Fruit fly (Drosophila melanogaster) S2 (cell line): ENCODE data around the gene Pdk1.

Source experiments
- CG8478 ChIP-seq: fragments of >200 bp; optimal IDR thresholded peaks from 2 replicates; lab custom pipeline; 2018
- CTCF ChIP-seq, 2 experiments: fragments of >200 bp; optimal IDR thresholded peaks; 2 replicates each; lab custom pipeline; 2018

Gene Pdk1

DNA sequence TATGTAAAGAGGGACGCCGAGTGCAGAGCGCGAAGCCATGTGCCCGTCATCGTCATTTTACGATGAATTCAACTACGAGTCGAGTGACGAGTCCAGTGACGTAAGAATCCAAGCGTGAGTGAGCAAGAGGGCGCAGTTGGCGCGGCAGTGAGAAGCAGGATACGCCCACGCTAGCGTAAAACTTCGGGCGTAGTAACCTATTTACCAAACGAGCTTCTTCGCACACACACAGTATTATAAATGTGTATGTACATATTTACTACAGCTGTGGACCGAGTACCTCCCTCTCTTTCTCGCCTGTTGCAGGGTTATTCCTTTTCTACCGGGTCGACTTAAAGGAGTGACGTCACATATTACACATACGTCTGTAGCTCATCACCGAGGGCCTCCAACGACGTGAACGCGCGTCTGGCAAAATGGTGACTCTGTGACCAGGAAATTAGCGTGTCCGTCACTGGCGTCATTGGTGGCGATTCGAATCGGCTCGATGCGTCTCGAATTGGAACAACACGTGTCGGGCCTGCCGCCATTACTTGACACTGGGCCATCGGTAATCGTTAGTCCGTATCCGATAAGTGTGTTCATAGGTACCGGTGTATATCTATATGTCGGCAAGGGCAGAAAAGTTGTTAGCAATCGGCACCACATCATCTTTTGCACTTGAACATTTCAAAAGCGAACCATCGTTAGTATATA is 5.3 kb upstream of the Pdk1 start:
- no peak for TF ChIP-seq CTCF (optimal IDR thresholded peaks at IDR 0.05; lab: Kevin White, UChicago)
- TF ChIP-seq CG8478 (lab: Kevin White, UChicago): no peak

DNA sequence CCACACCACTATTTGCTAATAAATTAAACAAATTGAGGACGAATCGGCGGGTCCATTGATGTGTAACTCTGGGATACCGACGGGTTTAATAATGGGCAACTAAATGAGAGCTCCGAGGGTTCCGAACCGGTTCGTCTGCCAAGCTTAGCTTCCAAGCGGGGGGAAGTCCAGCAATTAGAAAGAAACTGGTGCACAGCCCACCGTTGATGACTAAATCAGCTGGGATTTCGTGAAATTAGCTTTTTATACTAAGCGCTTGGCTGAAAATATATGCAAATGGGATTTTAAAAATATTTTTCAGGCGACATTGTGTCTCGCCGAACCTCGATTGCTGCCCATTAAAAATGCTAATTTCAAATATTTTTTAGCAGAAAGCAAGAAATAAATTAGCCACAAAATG is 1.8 kb upstream of the Pdk1 start:
- TF ChIP-seq CTCF (optimal IDR thresholded peaks at IDR 0.05; lab: Kevin White, UChicago) (no peak), CG8478 (lab: Kevin White, UChicago) (no peak)

DNA sequence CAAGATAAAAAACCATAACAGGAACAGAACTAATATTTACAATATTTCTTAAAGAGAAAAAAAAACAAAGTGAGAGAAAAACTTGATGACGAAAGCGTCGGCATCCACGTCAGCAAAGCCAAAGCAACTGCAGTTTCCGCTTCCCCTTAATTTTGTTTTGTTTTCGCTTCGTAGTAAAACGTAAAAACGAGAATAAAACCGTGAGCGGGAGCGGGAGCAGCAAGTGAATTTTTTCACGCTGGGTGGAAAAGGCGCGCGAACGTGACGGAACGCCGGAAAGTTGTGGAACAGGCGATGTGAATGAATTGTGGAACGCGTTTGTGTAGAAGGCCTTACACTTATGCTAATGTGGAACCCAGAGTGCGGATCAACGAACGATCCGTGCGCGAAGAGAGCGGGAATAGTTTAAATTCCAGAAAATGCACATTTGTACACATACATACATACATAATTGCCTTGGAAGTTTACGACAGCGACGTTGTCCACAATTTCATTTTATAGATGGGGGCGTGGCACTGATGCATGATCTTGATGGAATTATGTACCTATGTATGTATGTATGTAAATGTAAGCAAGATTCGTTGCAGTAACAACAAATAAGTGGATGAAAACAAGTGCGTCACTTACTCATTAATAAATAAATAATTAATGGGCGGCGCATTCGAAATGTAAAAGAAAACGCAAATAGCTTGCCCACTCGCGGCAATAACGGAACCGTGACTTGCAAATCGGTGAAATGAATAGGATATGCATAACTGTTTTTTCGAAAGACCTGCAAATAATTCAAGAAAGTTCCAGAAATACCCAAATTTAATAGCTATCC is 744 bp upstream of the Pdk1 start:
- TF ChIP-seq CTCF (optimal IDR thresholded peaks at IDR 0.05; lab: Kevin White, UChicago) (no peak), CG8478 (lab: Kevin White, UChicago) (no peak)

DNA sequence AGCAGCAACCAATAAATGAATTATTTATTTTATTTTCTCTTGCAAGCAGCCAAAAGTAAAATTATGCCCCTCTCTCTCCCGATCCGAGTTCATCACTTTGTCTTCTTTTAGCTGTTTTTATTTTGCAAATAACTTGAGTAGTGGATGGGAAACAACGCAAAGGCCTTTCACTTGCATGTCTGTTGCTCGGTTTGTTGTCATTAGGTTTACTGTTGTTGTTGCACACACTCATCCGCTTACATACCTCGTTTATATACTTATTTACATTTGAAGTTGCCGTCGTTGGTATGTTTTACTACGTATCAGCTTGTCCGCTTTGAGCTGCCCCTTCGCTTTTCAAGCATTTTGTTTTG is 1.5 kb downstream of the Pdk1 start:
- no peak for TF ChIP-seq CG8478 (lab: Kevin White, UChicago)
- no peak for TF ChIP-seq CTCF (optimal IDR thresholded peaks at IDR 0.05; lab: Kevin White, UChicago)

DNA sequence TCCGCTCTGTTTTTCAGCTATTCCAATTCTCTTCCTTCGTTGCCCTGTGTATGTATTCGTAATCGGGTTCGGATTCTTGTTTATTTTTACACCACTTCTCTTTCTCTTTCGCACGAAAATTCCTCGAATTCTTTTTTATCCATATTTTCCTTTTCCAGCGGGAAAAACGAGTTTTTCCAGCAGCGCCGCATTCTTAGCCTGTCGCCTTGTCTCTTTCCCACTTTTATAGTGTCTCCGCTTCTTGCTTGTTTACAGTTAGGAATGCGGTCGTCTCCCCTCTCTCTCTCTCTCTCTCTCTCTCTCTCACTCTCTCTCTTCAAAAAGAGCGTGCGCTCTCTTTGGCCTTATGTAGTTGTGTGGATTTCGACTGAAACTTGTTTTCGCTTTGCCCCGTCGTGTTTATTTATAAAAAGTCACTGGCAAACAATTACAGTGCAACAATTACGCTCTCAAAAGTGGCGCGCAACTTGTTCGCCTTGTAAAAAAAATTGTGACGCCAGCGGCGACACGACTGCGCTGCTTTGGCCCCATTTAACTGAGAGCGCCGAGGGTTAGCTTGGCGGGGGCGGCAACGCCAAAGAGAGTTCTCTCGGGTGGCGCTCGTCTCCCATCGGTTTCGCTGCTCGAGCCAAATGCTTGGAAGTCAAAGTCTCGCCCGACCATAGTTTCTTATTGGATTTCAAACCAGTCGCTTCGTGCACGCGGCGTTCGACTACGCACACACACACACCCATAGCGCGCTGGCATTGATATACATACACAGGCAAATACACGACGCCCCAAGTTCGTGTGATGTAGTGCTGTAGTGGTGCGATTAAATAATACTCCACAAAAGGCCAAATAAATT is 2.1 kb downstream of the Pdk1 start:
- TF ChIP-seq CG8478 (lab: Kevin White, UChicago) (no peak), CTCF (optimal IDR thresholded peaks at IDR 0.05; lab: Kevin White, UChicago) (no peak)

DNA sequence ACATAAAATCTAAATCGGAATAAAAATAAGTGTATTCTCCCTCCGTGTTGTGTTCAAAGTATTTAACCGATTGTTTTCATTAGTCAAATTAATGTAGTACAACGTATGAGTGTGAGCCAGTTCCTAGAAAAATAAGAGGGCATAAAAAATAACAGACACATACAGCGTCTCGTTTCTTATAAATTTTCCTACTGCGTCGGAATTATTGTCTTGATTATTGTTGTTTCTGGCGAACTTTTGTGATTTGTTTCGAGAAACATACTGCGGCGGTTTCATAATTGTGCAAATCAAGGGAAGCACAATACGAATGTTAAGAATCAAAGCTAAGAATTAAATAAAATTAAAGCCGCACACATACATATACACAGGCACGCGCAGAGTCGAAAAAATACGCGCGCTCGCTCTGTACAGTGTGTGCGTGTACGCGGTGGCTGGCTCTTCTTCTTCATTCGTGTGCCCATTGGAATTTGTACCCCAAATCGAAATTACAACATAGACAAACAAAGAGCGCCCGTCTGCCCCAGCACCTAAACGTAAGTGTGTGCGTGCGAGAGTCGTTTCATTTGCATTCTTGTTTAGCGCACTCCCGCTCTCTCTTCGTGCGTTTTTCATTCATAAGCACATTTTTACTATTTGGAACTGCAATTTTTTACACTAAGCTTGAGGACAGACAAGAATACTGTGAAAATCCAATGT is 2.9 kb downstream of the Pdk1 start:
- TF ChIP-seq CTCF (optimal IDR thresholded peaks at IDR 0.05; lab: Kevin White, UChicago) (no peak), CG8478 (lab: Kevin White, UChicago) (no peak)

DNA sequence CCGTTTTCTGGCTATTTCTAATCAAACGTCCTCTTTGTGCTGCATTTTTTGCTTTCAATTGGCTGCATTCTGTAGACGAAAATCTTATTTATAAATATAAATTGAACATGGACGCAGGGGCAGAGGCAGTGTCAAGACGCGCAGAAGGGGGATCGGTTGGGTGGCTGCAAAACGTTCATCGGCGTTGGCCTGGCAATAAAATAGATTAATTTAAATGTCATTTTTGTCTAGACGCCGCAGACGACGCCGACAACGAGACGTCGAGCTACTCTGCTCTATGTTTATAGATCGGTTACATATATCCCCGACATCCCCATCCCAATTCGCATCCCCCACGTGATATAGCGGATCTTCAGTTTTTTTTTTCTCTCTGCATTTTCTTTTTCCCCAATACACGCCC is 4.1 kb downstream of the Pdk1 start:
- TF ChIP-seq CTCF (optimal IDR thresholded peaks at IDR 0.05; lab: Kevin White, UChicago): no peak
- no peak for TF ChIP-seq CG8478 (lab: Kevin White, UChicago)

DNA sequence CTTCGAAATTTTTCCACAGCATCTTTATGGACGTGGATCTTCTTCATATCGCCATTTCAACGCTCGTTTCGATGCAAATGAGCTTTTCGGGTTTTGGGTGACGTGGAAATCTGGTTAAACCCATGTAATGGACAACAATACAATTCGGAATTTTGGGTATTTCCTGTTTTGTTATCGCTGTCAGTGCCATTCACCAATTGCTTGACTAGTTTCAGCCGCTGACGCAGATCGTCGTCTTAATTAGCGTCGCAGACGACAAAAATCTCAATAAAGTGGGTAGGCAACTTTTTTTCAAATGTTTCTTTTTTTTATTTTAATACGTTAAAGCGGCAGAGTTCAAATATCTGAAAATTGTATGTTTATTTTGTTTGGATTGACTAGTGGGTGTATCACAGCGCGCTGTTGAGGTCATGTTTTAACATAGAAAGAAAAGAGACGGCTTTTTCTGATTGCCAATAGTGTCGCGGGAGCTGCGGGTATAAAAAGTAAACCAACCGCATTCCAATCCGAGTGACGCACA is 4.6 kb downstream of the Pdk1 start:
- TF ChIP-seq CTCF (optimal IDR thresholded peaks at IDR 0.05; lab: Kevin White, UChicago): no peak
- no peak for TF ChIP-seq CG8478 (lab: Kevin White, UChicago)

DNA sequence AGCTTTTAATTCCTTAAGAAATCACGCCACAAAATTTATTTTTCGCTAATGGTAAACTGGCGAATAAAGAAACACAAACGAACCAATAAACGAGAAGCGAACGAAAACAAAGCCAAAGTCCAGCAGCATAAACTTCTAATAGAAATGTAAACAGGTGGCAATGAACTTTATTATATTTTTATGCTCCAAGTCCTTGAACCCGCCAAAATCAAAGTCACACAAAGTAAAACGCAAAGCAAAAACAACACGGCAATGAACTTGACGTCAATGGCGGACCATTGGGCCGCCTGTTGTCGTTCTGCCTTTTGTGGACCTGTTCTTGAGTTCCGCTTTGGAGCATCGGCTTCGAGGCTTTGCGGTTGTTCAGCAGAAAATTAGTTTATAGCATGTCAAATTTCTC is 5.6 kb downstream of the Pdk1 start:
- TF ChIP-seq CTCF (optimal IDR thresholded peaks at IDR 0.05; lab: Kevin White, UChicago) (no peak), CG8478 (lab: Kevin White, UChicago) (no peak)

DNA sequence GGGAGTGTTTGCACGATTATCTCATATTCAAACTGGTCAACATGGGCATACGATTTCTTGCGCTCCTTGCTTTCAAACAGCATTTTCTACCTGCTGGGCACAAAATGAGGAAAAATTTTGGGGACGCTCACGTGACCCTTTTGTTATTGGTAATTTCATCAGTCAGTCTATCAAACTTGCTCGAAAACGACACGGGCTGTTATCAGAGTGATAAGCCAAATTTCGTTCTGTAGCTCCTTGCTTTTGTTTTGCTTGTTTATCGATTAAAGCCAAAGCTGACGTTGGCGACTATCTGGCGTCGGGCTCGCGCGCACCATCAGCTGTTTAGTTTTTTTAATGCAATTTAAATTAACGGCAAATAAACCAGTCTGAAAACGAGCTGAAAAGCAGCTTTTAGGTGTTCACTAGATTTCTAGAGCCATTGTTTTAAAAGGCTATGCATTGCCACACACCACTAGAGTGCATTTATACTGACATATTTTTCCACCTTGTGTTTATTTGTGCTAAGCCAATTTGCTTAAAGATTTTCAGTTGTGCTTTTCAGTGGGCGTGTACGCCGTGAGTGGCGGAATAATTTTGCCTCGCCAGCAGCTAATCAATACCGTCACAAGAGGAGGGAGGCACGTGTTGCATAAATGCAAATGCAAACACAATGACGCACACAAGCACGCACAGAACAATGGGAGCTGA is 7.5 kb downstream of the Pdk1 start:
- no peak for TF ChIP-seq CG8478 (lab: Kevin White, UChicago)
- TF ChIP-seq CTCF (optimal IDR thresholded peaks at IDR 0.05; lab: Kevin White, UChicago): no peak

DNA sequence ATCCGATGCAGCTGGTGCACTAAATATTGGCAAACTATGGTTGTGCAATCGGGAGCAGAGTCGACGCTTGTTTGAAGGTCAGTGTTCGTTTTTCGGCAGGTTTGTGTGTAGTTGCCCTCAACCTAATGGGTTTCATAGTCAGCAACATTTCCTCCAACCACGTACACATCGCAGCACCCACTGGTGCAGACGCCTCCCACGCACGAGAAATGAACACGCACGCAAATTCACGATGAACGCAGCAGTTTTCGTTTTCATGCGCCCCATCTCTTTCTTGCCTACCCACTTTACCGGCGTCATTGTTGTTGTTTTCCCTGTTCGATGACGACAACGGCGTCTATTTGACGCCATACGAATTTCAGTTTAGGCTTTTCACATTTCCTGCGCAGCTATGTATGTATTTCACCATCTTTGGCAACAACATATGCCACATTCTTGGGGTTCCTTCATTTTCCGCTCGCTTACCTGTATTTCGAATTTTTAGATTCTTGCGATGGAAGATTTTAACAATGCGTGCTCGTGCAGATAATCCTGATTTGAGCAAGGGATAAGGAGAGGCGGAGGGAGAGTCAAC is 8.4 kb downstream of the Pdk1 start:
- no peak for TF ChIP-seq CG8478 (lab: Kevin White, UChicago)
- no peak for TF ChIP-seq CTCF (optimal IDR thresholded peaks at IDR 0.05; lab: Kevin White, UChicago)

DNA sequence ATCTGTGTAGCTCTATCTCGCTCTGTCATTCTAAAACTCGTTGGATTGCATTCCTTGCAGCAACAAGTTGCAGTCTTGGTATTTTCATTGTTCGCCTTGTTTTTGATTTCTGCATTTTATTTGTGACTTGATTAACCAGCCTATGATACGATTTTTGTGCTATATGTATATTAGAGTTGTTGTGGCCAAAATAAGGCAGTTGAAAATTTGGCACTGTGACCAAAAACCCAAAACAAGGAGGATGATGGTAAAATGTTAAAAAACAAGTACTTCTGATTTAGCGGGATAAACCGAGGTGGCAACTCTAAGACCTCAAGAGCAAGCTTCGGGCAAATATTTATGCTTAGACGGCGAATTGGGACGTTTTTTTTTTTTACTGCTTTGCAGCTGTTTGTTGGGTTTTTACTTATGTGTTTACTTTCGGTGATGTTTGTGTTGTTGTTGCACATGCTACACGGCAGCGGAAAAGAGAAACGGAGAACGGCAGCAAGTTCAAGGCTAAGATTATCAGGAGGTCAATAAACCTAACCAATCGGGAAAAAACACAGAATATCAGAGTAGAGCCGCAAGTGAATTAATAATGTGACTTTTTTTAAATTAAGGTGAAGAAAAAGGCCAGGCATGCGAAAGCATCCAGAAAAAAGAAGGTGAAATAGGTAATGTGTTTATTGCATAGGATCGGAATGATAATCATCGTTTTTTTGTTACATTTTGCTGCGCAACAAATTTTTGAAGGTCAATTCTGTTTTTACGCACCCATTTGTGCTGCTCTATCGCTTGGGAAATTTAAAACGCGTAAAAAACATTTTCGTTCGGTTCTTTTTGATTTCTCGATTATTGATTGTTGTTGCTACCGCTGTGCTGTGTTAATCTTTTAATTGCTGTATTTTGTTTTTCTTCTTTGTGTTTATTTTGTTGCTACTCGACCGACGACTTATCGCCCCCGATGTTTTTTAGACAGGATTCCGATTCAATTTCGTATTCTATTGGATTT is 10.6 kb downstream of the Pdk1 start:
- TF ChIP-seq CTCF (optimal IDR thresholded peaks at IDR 0.05; lab: Kevin White, UChicago) (no peak), CG8478 (lab: Kevin White, UChicago) (no peak)
